Worm (Caenorhabditis elegans) whole organism, young adult: Measurements from ENCODE around the gene F49E12.7.

ENCODE experiments used
- B0035.1 ChIP-seq: sonication (generic microtip); optimal IDR thresholded peaks from 2 replicates; lab custom pipeline; 2016; ENCODE audit warnings: missing genetic modification characterization, mild to moderate bottlenecking, missing compliant biosample characterization, missing genotype, missing genetic modification reagents
- C06A6.2 ChIP-seq: fragments of 200-800 bp; sonication (Bioruptor generic); conservative IDR thresholded peaks from 2 replicates; pipeline ENCODE4 v1.3.6; 2022; ENCODE audit warnings: missing genetic modification characterization, missing compliant biosample characterization
- pha-4 ChIP-seq: fragments of 150-350 bp; sonication (generic microtip); optimal IDR thresholded peaks from 2 replicates; lab custom pipeline; 2014; ENCODE audit warnings: missing biosample characterization, missing genetic modification reagents, missing genetic modification characterization

ce11 chrII:8404748-8405147 lies 8.8 kb upstream of the F49E12.7 start, which contains the start of gene skpo-1:
- TF ChIP-seq C06A6.2 (GFP tag; lab: Robert Waterston, UW): no peak
- no peak for TF ChIP-seq B0035.1 (tag; lab: Kevin White, UChicago)
- no peak for TF ChIP-seq pha-4 (tag; lab: Kevin White, UChicago)
